Fruit fly (Drosophila melanogaster) Kc167 (cell line): ENCODE measurements around the gene CG17834.

Source experiments
- Myc ChIP-seq: fragments of >200 bp; optimal IDR thresholded peaks from 2 replicates; lab custom pipeline; 2017; ENCODE audit warnings: missing external identifiers
- Sin3A ChIP-seq: fragments of >200 bp; optimal IDR thresholded peaks from 2 replicates; lab custom pipeline; 2018; ENCODE audit warnings: missing external identifiers
- h ChIP-seq: fragments of >200 bp; optimal IDR thresholded peaks from 3 replicates; lab custom pipeline; 2018; ENCODE audit warnings: missing external identifiers
- insv ChIP-seq: fragments of >200 bp; optimal IDR thresholded peaks from 3 replicates; lab custom pipeline; 2018; ENCODE audit warnings: missing external identifiers
- psq ChIP-seq: fragments of >200 bp; optimal IDR thresholded peaks from 2 replicates; lab custom pipeline; 2017; ENCODE audit warnings: missing external identifiers
- ttk ChIP-seq: sonication (Bioruptor generic); optimal IDR thresholded peaks from 2 replicates; lab custom pipeline; 2017; ENCODE audit warnings: missing external identifiers

CG17834 gene

dm6 chr2L:8528951-8529430 lies at the start of gene CG17834:
CG17834 (plus strand) TSS chr2L:8529141.
- TF ChIP-seq ttk (lab: Kevin White, UChicago) = no peak
- no peak for TF ChIP-seq Myc
- no peak for TF ChIP-seq insv (lab: Kevin White, UChicago)
- no peak for TF ChIP-seq Sin3A (lab: Kevin White, UChicago)
- no peak for TF ChIP-seq psq
- TF ChIP-seq h (lab: Kevin White, UChicago) = no peak

dm6 chr2L:8480825-8481224 lies 48.1 kb upstream of the CG17834 start:
- no peak for TF ChIP-seq Myc
- TF ChIP-seq psq = no peak
- no peak for TF ChIP-seq insv (lab: Kevin White, UChicago)
- TF ChIP-seq Sin3A (lab: Kevin White, UChicago) = no peak
- TF ChIP-seq ttk (lab: Kevin White, UChicago) = no peak
- TF ChIP-seq h (lab: Kevin White, UChicago) = no peak

dm6 chr2L:8481623-8482424 lies 47.1 kb upstream of the CG17834 start, which contains the start of gene CG43796:
CG43796 (plus strand) TSS chr2L:8482374.
- TF ChIP-seq Myc = no peak
- TF ChIP-seq insv (lab: Kevin White, UChicago) = no peak
- no peak for TF ChIP-seq h (lab: Kevin White, UChicago)
- TF ChIP-seq ttk (lab: Kevin White, UChicago) = no peak
- no peak for TF ChIP-seq Sin3A (lab: Kevin White, UChicago)
- TF ChIP-seq psq = no peak

dm6 chr2L:8485562-8485961 lies 43.4 kb upstream of the CG17834 start:
- TF ChIP-seq insv (lab: Kevin White, UChicago) = no peak
- no peak for TF ChIP-seq h (lab: Kevin White, UChicago)
- TF ChIP-seq ttk (lab: Kevin White, UChicago) = no peak
- TF ChIP-seq psq = no peak
- TF ChIP-seq Myc = no peak
- no peak for TF ChIP-seq Sin3A (lab: Kevin White, UChicago)

dm6 chr2L:8488735-8489134 lies 40.2 kb upstream of the CG17834 start, which contains the start of gene CG13088:
CG13088 (plus strand) TSS chr2L:8488981.
- TF ChIP-seq Sin3A (lab: Kevin White, UChicago) = no peak
- no peak for TF ChIP-seq h (lab: Kevin White, UChicago)
- no peak for TF ChIP-seq psq
- no peak for TF ChIP-seq insv (lab: Kevin White, UChicago)
- TF ChIP-seq ttk (lab: Kevin White, UChicago) = no peak
- TF ChIP-seq Myc = no peak

- TF ChIP-seq Sin3A (lab: Kevin White, UChicago) (no peak), Myc (no peak), psq (no peak), h (lab: Kevin White, UChicago) (no peak), ttk (lab: Kevin White, UChicago) (no peak), insv (lab: Kevin White, UChicago) (no peak)
Measured at dm6 chr2L:8490439-8490838, 38.5 kb upstream of the CG17834 start, which contains the start of gene CG43400. CG43400 (plus strand) TSS chr2L:8490739.

dm6 chr2L:8496269-8496668 lies 32.7 kb upstream of the CG17834 start, which contains the start of gene Bace:
Bace (minus strand) TSS chr2L:8496307.
- no peak for TF ChIP-seq Sin3A (lab: Kevin White, UChicago)

- no peak for TF ChIP-seq psq
- TF ChIP-seq insv (lab: Kevin White, UChicago) = no peak
- no peak for TF ChIP-seq ttk (lab: Kevin White, UChicago)
- TF ChIP-seq Myc = no peak
- no peak for TF ChIP-seq Sin3A (lab: Kevin White, UChicago)
- TF ChIP-seq h (lab: Kevin White, UChicago) = no peak
Measured at dm6 chr2L:8506729-8507128, 22.2 kb upstream of the CG17834 start, which contains the start of gene Dh31. Dh31 (minus strand) TSS chr2L:8506845.

dm6 chr2L:8511723-8512122 lies 17.2 kb upstream of the CG17834 start, which contains the start of gene CG13096:
CG13096 (minus strand) TSS chr2L:8511866.
- TF ChIP-seq Myc (no peak), insv (lab: Kevin White, UChicago) (no peak), psq (no peak), Sin3A (lab: Kevin White, UChicago) (no peak), ttk (lab: Kevin White, UChicago) (no peak), h (lab: Kevin White, UChicago) (no peak)

- no peak for TF ChIP-seq Sin3A (lab: Kevin White, UChicago)
- TF ChIP-seq insv (lab: Kevin White, UChicago) = no peak
- no peak for TF ChIP-seq h (lab: Kevin White, UChicago)
- TF ChIP-seq ttk (lab: Kevin White, UChicago) = no peak
- TF ChIP-seq psq = no peak
- TF ChIP-seq Myc = no peak
Measured at dm6 chr2L:8514748-8515147, 14.2 kb upstream of the CG17834 start, which contains the start of the genes CG13097 and PIG-U. CG13097 (minus strand) TSS chr2L:8514868. PIG-U (plus strand) TSS chr2L:8515096.

dm6 chr2L:8517256-8517694 lies 11.7 kb upstream of the CG17834 start, which contains the start of the genes mRpL51 and Uba4:
mRpL51 (minus strand) TSS chr2L:8517380.
Uba4 (plus strand) TSS chr2L:8517411.
- TF ChIP-seq ttk (lab: Kevin White, UChicago) = no peak
- no peak for TF ChIP-seq Sin3A (lab: Kevin White, UChicago)
- no peak for TF ChIP-seq psq
- no peak for TF ChIP-seq h (lab: Kevin White, UChicago)
- no peak for TF ChIP-seq Myc
- no peak for TF ChIP-seq insv (lab: Kevin White, UChicago)

- no peak for TF ChIP-seq psq
- TF ChIP-seq ttk (lab: Kevin White, UChicago) = no peak
Measured at dm6 chr2L:8519390-8519789, 9.6 kb upstream of the CG17834 start, which contains the start of gene Sgp. Sgp (plus strand) TSS chr2L:8519690.
